Worm (Caenorhabditis elegans) whole organism, midembryonic: ENCODE results near the gene rfip-1.

Source experiments
- T22C8.4 ChIP-seq: fragments of 200-800 bp; sonication (Bioruptor generic); IDR thresholded peaks from 2 replicates; pipeline ENCODE4 v1.3.6; 2022; ENCODE audit warnings: missing genetic modification characterization, missing compliant biosample characterization
- cog-1 ChIP-seq: sonication (generic microtip); optimal IDR thresholded peaks from 2 replicates; lab custom pipeline; 2016; ENCODE audit warnings: missing genetic modification characterization, missing compliant biosample characterization
- flt-1 ChIP-seq: fragments of 200-800 bp; sonication (Bioruptor generic); IDR thresholded peaks from 2 replicates; pipeline ENCODE4 v1.3.6; 2022; ENCODE audit warnings: missing genetic modification characterization, missing compliant biosample characterization
- klf-2 ChIP-seq: fragments of 200-800 bp; sonication (Bioruptor generic); conservative IDR thresholded peaks from 2 replicates; pipeline ENCODE4 v1.3.6; 2022; ENCODE audit warnings: missing genetic modification reagents, missing genetic modification characterization, missing compliant biosample characterization
- med-1 ChIP-seq: sonication (generic microtip); optimal IDR thresholded peaks from 2 replicates; lab custom pipeline; 2017; ENCODE audit warnings: missing genetic modification characterization, mild to moderate bottlenecking, missing compliant biosample characterization, antibody characterized with exemption, missing genetic modification reagents; ENCODE audit not compliant: insufficient read depth
- ref-1 ChIP-seq: fragments of 200-800 bp; sonication (Bioruptor generic); conservative IDR thresholded peaks from 2 replicates; pipeline ENCODE4 v1.3.6; 2022; ENCODE audit warnings: missing genetic modification reagents, missing genetic modification characterization, missing compliant biosample characterization
- tab-1 ChIP-seq: fragments of 200-800 bp; sonication (Bioruptor generic); IDR thresholded peaks from 2 replicates; pipeline ENCODE4 v1.3.6; 2022; ENCODE audit warnings: missing genetic modification characterization, missing compliant biosample characterization
- ztf-23 ChIP-seq: fragments of 200-800 bp; sonication (Bioruptor generic); IDR thresholded peaks from 2 replicates; pipeline ENCODE4 v1.3.6; 2022; ENCODE audit warnings: missing genetic modification reagents, missing genetic modification characterization, missing compliant biosample characterization
- ztf-29 ChIP-seq: fragments of 200-800 bp; sonication (Bioruptor generic); IDR thresholded peaks from 2 replicates; pipeline ENCODE4 v1.3.6; 2022; ENCODE audit warnings: missing genetic modification reagents, missing genetic modification characterization, missing compliant biosample characterization

Gene rfip-1

ce11 chrII:5904252-5904651 is 19.9 kb downstream of the rfip-1 start, which contains the start of gene tsp-18:
Gene tsp-18 (plus strand): TSS chrII:5904552.
- TF ChIP-seq ztf-29 (GFP tag; lab: Robert Waterston, UW): no peak
- no peak for TF ChIP-seq T22C8.4
- TF ChIP-seq ztf-23: no peak
- TF ChIP-seq ref-1: no peak
- TF ChIP-seq cog-1: no peak
- no peak for TF ChIP-seq med-1 (GFP tag; lab: Kevin White, UChicago)
- no peak for TF ChIP-seq klf-2
- no peak for TF ChIP-seq flt-1 (GFP tag; lab: Robert Waterston, UW)
- TF ChIP-seq tab-1 (GFP tag; lab: Robert Waterston, UW): no peak

- no peak for TF ChIP-seq tab-1 (GFP tag; lab: Robert Waterston, UW)
- no peak for TF ChIP-seq cog-1
- TF ChIP-seq T22C8.4: no peak
- no peak for TF ChIP-seq ztf-29 (GFP tag; lab: Robert Waterston, UW)
- TF ChIP-seq klf-2: no peak
- TF ChIP-seq med-1 (GFP tag; lab: Kevin White, UChicago): no peak
- TF ChIP-seq ztf-23: no peak
- TF ChIP-seq flt-1 (GFP tag; lab: Robert Waterston, UW): no peak
- no peak for TF ChIP-seq ref-1
These were observed 21.9 kb downstream of the rfip-1 start, which contains the start of gene F59G1.8 for ce11 chrII:5906274-5906673. Gene F59G1.8 (plus strand): TSS chrII:5906566.

ce11 chrII:5907482-5907881 is 23.1 kb downstream of the rfip-1 start, which contains the start of gene vps-35:
Gene vps-35 (plus strand): TSS chrII:5907816.
- TF ChIP-seq ref-1 (no peak), cog-1 (no peak), tab-1 (GFP tag; lab: Robert Waterston, UW) (no peak), flt-1 (GFP tag; lab: Robert Waterston, UW) (no peak), med-1 (GFP tag; lab: Kevin White, UChicago) (no peak), ztf-29 (GFP tag; lab: Robert Waterston, UW) (no peak), klf-2 (no peak; the same call in 1 of the 2 replicates), ztf-23 (no peak), T22C8.4 (no peak)

ce11 chrII:5911274-5911673 is 26.9 kb downstream of the rfip-1 start, which contains the start of gene cgt-3:
Gene cgt-3 (plus strand): TSS chrII:5911324.
- no peak for TF ChIP-seq ztf-29 (GFP tag; lab: Robert Waterston, UW)
- TF ChIP-seq med-1 (GFP tag; lab: Kevin White, UChicago): no peak
- TF ChIP-seq ztf-23: no peak
- TF ChIP-seq ref-1: no peak
- TF ChIP-seq tab-1 (GFP tag; lab: Robert Waterston, UW): no peak
- TF ChIP-seq T22C8.4: no peak
- no peak for TF ChIP-seq flt-1 (GFP tag; lab: Robert Waterston, UW)
- no peak for TF ChIP-seq cog-1
- no peak for TF ChIP-seq klf-2

ce11 chrII:5911939-5912523 is 27.7 kb downstream of the rfip-1 start:
- TF ChIP-seq ztf-29 (GFP tag; lab: Robert Waterston, UW) (no peak), flt-1 (GFP tag; lab: Robert Waterston, UW) (no peak), ztf-23 (no peak), ref-1 (no peak), cog-1 (no peak), tab-1 (GFP tag; lab: Robert Waterston, UW) (no peak), T22C8.4 (no peak), med-1 (GFP tag; lab: Kevin White, UChicago) (no peak), klf-2 (no peak)

- no peak for TF ChIP-seq ztf-23
- TF ChIP-seq flt-1 (GFP tag; lab: Robert Waterston, UW): no peak
- no peak for TF ChIP-seq med-1 (GFP tag; lab: Kevin White, UChicago)
- TF ChIP-seq klf-2: no peak
- no peak for TF ChIP-seq ztf-29 (GFP tag; lab: Robert Waterston, UW)
- no peak for TF ChIP-seq tab-1 (GFP tag; lab: Robert Waterston, UW)
- no peak for TF ChIP-seq ref-1
- no peak for TF ChIP-seq cog-1
- TF ChIP-seq T22C8.4: no peak
These were observed 29.5 kb downstream of the rfip-1 start for ce11 chrII:5913897-5914296.

ce11 chrII:5917010-5917472 is 32.7 kb downstream of the rfip-1 start, which contains the start of gene frh-1:
Gene frh-1 (plus strand): TSS chrII:5917422.
- TF ChIP-seq tab-1 (GFP tag; lab: Robert Waterston, UW): no peak
- no peak for TF ChIP-seq ref-1
- no peak for TF ChIP-seq T22C8.4
- TF ChIP-seq cog-1: no peak
- no peak for TF ChIP-seq med-1 (GFP tag; lab: Kevin White, UChicago)
- TF ChIP-seq klf-2: no peak

- TF ChIP-seq flt-1 (GFP tag; lab: Robert Waterston, UW) (0 out of 2 replicates have a peak, but pooled peaks have one; percentile 27), tab-1 (GFP tag; lab: Robert Waterston, UW) (no peak)
These were observed 33.9 kb downstream of the rfip-1 start, which contains the start of gene ptp-2 for ce11 chrII:5918149-5918697. Gene ptp-2 (plus strand): TSS chrII:5918647.

- no peak for TF ChIP-seq klf-2
These were observed 37.3 kb downstream of the rfip-1 start, which contains the start of gene vrk-1 for ce11 chrII:5921620-5922019. Gene vrk-1 (plus strand): TSS chrII:5921967.

ce11 chrII:5928502-5928901 is 44.1 kb downstream of the rfip-1 start, which contains the start of gene egl-44:
Gene egl-44 (plus strand): TSS chrII:5928802.
- no peak for TF ChIP-seq ref-1
- TF ChIP-seq ztf-29 (GFP tag; lab: Robert Waterston, UW): no peak
- TF ChIP-seq tab-1 (GFP tag; lab: Robert Waterston, UW): no peak
- TF ChIP-seq T22C8.4: no peak
- no peak for TF ChIP-seq med-1 (GFP tag; lab: Kevin White, UChicago)
- no peak for TF ChIP-seq klf-2
- no peak for TF ChIP-seq cog-1
- TF ChIP-seq ztf-23: no peak
- no peak for TF ChIP-seq flt-1 (GFP tag; lab: Robert Waterston, UW)
